Fruit fly (Drosophila melanogaster) whole organism, embryonic: ENCODE results near the gene CG15515.

ENCODE experiments used
- Aef1 ChIP-seq: fragments of 200-800 bp; sonication (Bioruptor generic); IDR thresholded peaks from 3 replicates; pipeline ENCODE4 v1.3.6; 2022; ENCODE audit warnings: missing biosample characterization, missing genetic modification characterization
- CG11093 ChIP-seq: fragments of 200-800 bp; sonication (Bioruptor generic); IDR thresholded peaks from 3 replicates; pipeline ENCODE4 v1.3.6; 2022; ENCODE audit warnings: missing biosample characterization, missing genetic modification characterization
- CG11723 ChIP-seq: fragments of 200-800 bp; sonication (Bioruptor generic); optimal IDR thresholded peaks from 2 replicates; lab custom pipeline; 2017; ENCODE audit warnings: missing biosample characterization, mild to moderate bottlenecking, missing genetic modification characterization
- CG12155 ChIP-seq: fragments of 200-800 bp; sonication (Bioruptor generic); optimal IDR thresholded peaks from 3 replicates; lab custom pipeline; 2016; ENCODE audit warnings: missing biosample characterization, missing genetic modification characterization
- CG14965 ChIP-seq: fragments of 200-800 bp; sonication (Bioruptor generic); optimal IDR thresholded peaks from 2 replicates; lab custom pipeline; 2016; ENCODE audit warnings: missing biosample characterization, missing genetic modification characterization, borderline replicate concordance
- CG17359 ChIP-seq: fragments of 200-800 bp; sonication (Bioruptor generic); optimal IDR thresholded peaks from 3 replicates; lab custom pipeline; 2018; ENCODE audit warnings: missing biosample characterization, mild to moderate bottlenecking, missing genetic modification characterization, moderate library complexity
- CG17385 ChIP-seq: fragments of 200-800 bp; sonication (Bioruptor generic); optimal IDR thresholded peaks from 3 replicates; lab custom pipeline; 2018; ENCODE audit warnings: missing biosample characterization, mild to moderate bottlenecking, missing genetic modification characterization
- CG17912 ChIP-seq: fragments of 200-800 bp; sonication (Bioruptor generic); optimal IDR thresholded peaks from 2 replicates; lab custom pipeline; 2018; ENCODE audit warnings: missing biosample characterization, mild to moderate bottlenecking, missing genetic modification characterization
- CG2129 ChIP-seq: fragments of 200-800 bp; sonication (Bioruptor generic); IDR thresholded peaks from 2 replicates; pipeline ENCODE4 v1.3.6; 2022; ENCODE audit warnings: missing biosample characterization, missing genetic modification characterization; ENCODE audit not compliant: partially characterized antibody
- CG31441 ChIP-seq: fragments of 200-800 bp; sonication (Bioruptor generic); IDR thresholded peaks from 2 replicates; pipeline ENCODE4 v1.3.6; 2022; ENCODE audit warnings: missing biosample characterization, missing genetic modification characterization
- CG32532 ChIP-seq: fragments of 200-800 bp; sonication (Bioruptor generic); IDR thresholded peaks from 2 replicates; pipeline ENCODE4 v1.3.6; 2022; ENCODE audit warnings: missing biosample characterization, missing genetic modification characterization
- CG34422 ChIP-seq: fragments of 200-800 bp; sonication (Bioruptor generic); IDR thresholded peaks from 3 replicates; pipeline ENCODE4 v1.3.6; 2022; ENCODE audit warnings: missing biosample characterization, missing genetic modification characterization
- CG9215 ChIP-seq: fragments of 200-800 bp; sonication (Bioruptor generic); IDR thresholded peaks from 2 replicates; pipeline ENCODE4 v1.3.6; 2022; ENCODE audit warnings: missing biosample characterization, missing genetic modification characterization
- CTCF ChIP-seq: fragments of 200-800 bp; sonication (Bioruptor generic); optimal IDR thresholded peaks from 2 replicates; lab custom pipeline; 2017; ENCODE audit warnings: missing biosample characterization, mild to moderate bottlenecking, missing genetic modification characterization, moderate library complexity
- Camta ChIP-seq: fragments of 200-800 bp; sonication (Bioruptor generic); optimal IDR thresholded peaks from 2 replicates; lab custom pipeline; 2016; ENCODE audit warnings: missing biosample characterization, missing genetic modification characterization
- CkIIα-i1 ChIP-seq: fragments of 200-800 bp; sonication (Bioruptor generic); IDR thresholded peaks from 2 replicates; pipeline ENCODE4 v1.3.6; 2022; ENCODE audit warnings: missing biosample characterization, missing genetic modification characterization
- Deaf1 ChIP-seq: fragments of 200-800 bp; optimal IDR thresholded peaks from 3 replicates; lab custom pipeline; 2019; ENCODE audit warnings: missing biosample characterization, mild to moderate bottlenecking, missing genetic modification characterization, moderate library complexity
- Dip3 ChIP-seq: fragments of 200-800 bp; sonication (Bioruptor generic); optimal IDR thresholded peaks from 3 replicates; lab custom pipeline; 2016; ENCODE audit warnings: missing biosample characterization, missing genetic modification characterization
- Gsc ChIP-seq: fragments of 200-800 bp; sonication (Bioruptor generic); IDR thresholded peaks from 2 replicates; pipeline ENCODE4 v1.3.6; 2022; ENCODE audit warnings: missing biosample characterization, missing genetic modification characterization
- Hr39 ChIP-seq: fragments of >200 bp; optimal IDR thresholded peaks from 2 replicates; lab custom pipeline; 2017
- MTF-1 ChIP-seq: fragments of 200-800 bp; sonication (Bioruptor generic); optimal IDR thresholded peaks from 2 replicates; lab custom pipeline; 2018; ENCODE audit warnings: missing biosample characterization, mild to moderate bottlenecking, missing genetic modification characterization, borderline replicate concordance
- Mad ChIP-seq: fragments of 200-800 bp; sonication (Bioruptor generic); optimal IDR thresholded peaks from 2 replicates; lab custom pipeline; 2016; ENCODE audit warnings: missing biosample characterization, missing genetic modification characterization
- Nf-YA ChIP-seq: fragments of 200-800 bp; sonication (Bioruptor generic); IDR thresholded peaks from 2 replicates; pipeline ENCODE4 v1.3.6; 2022; ENCODE audit warnings: missing biosample characterization, missing genetic modification characterization
- Optix ChIP-seq: fragments of 200-800 bp; sonication (Bioruptor generic); IDR thresholded peaks from 3 replicates; pipeline ENCODE4 v1.3.6; 2022; ENCODE audit warnings: missing biosample characterization, missing genetic modification characterization
- Xbp1 ChIP-seq: fragments of 200-800 bp; sonication (Bioruptor generic); optimal IDR thresholded peaks from 3 replicates; lab custom pipeline; 2016; ENCODE audit warnings: missing biosample characterization, mild to moderate bottlenecking, missing genetic modification characterization
- bbx ChIP-seq: fragments of 200-800 bp; sonication (Bioruptor generic); IDR thresholded peaks from 2 replicates; pipeline ENCODE4 v1.3.6; 2022; ENCODE audit warnings: missing biosample characterization, missing genetic modification characterization; ENCODE audit not compliant: partially characterized antibody
- btn ChIP-seq: fragments of 200-800 bp; sonication (Bioruptor generic); optimal IDR thresholded peaks from 2 replicates; lab custom pipeline; 2016; ENCODE audit warnings: missing biosample characterization, missing genetic modification characterization
- chn ChIP-seq: fragments of 200-800 bp; sonication (Bioruptor generic); optimal IDR thresholded peaks from 2 replicates; lab custom pipeline; 2016; ENCODE audit warnings: missing biosample characterization, missing genetic modification characterization
- ci ChIP-seq: fragments of 200-800 bp; sonication (Bioruptor generic); IDR thresholded peaks from 3 replicates; pipeline ENCODE4 v1.3.6; 2022; ENCODE audit warnings: missing biosample characterization, missing genetic modification characterization
- crc ChIP-seq: fragments of 200-800 bp; sonication (Bioruptor generic); optimal IDR thresholded peaks from 2 replicates; lab custom pipeline; 2016; ENCODE audit warnings: missing biosample characterization, missing genetic modification characterization
- emc ChIP-seq: fragments of 200-800 bp; sonication (Bioruptor generic); optimal IDR thresholded peaks from 2 replicates; lab custom pipeline; 2016; ENCODE audit warnings: missing biosample characterization, missing genetic modification characterization
- gsb-n ChIP-seq: fragments of 200-800 bp; sonication (Bioruptor generic); optimal IDR thresholded peaks from 3 replicates; lab custom pipeline; 2018; ENCODE audit warnings: missing biosample characterization, mild to moderate bottlenecking, missing genetic modification characterization
- odd ChIP-seq: fragments of 200-800 bp; sonication (Bioruptor generic); optimal IDR thresholded peaks from 2 replicates; lab custom pipeline; 2017; ENCODE audit warnings: missing biosample characterization, mild to moderate bottlenecking, missing genetic modification characterization
- onecut ChIP-seq: fragments of 200-800 bp; sonication (Bioruptor generic); IDR thresholded peaks from 2 replicates; pipeline ENCODE4 v1.3.6; 2022; ENCODE audit warnings: missing biosample characterization, missing genetic modification characterization
- pan ChIP-seq, 4 experiments: fragments of >200 bp in 3 of 4; fragments of 200-800 bp in 1 of 4; sonication (Bioruptor generic) in 1 of 4; optimal IDR thresholded peaks in 3 of 4; IDR thresholded peaks in 1 of 4; 2 replicates each; pipeline versions ENCODE4 v1.3.6 to Lab custom; 2017 to 2022; ENCODE audit warnings: missing biosample characterization in 2 of 4, missing genetic modification characterization in 2 of 4, mixed read lengths in 1 of 4
- peb ChIP-seq: fragments of 200-800 bp; sonication (Bioruptor generic); IDR thresholded peaks from 2 replicates; pipeline ENCODE4 v1.3.6; 2022; ENCODE audit warnings: missing biosample characterization, missing genetic modification characterization
- slp2 ChIP-seq: fragments of 200-800 bp; sonication (Bioruptor generic); optimal IDR thresholded peaks from 2 replicates; lab custom pipeline; 2016; ENCODE audit warnings: missing biosample characterization, missing genetic modification characterization
- so ChIP-seq: fragments of 200-800 bp; sonication (Bioruptor generic); IDR thresholded peaks from 3 replicates; pipeline ENCODE4 v1.3.6; 2022; ENCODE audit warnings: missing biosample characterization, missing genetic modification characterization
- stc ChIP-seq: fragments of 200-800 bp; sonication (Bioruptor generic); IDR thresholded peaks from 2 replicates; pipeline ENCODE4 v1.3.6; 2022; ENCODE audit warnings: missing biosample characterization, missing genetic modification characterization
- unpg ChIP-seq: fragments of 200-800 bp; sonication (Bioruptor generic); optimal IDR thresholded peaks from 3 replicates; lab custom pipeline; 2018; ENCODE audit warnings: missing biosample characterization, mild to moderate bottlenecking, missing genetic modification characterization, moderate library complexity
- vnd ChIP-seq: fragments of 200-800 bp; sonication (Bioruptor generic); IDR thresholded peaks from 3 replicates; pipeline ENCODE4 v1.3.6; 2022; ENCODE audit warnings: missing biosample characterization, missing genetic modification characterization; ENCODE audit not compliant: partially characterized antibody
- zf30C ChIP-seq: fragments of 200-800 bp; sonication (Bioruptor generic); optimal IDR thresholded peaks from 3 replicates; lab custom pipeline; 2018; ENCODE audit warnings: missing biosample characterization, mild to moderate bottlenecking, missing genetic modification characterization

Gene CG15515

DNA sequence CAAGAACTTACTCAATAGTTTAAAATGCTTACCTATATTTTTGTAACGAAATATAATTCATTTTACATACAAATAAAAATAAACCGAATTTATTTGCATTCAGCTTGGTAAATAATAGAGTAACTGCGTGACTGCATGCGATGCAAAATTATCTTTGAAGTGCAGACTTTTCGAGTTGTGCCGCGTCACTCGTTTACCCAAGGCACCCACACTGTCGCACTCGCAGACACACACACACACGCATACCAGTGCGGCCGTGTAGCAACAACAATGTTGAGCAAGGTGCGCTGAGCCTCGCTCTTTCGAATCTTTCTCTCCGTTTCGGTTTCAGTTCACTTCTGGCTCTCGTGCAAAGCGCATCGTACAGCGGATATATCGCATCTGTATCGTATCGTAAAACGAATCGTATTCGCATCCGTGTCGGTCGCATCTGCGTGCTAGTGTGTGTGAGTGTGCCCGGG lies 28.5 kb upstream of the CG15515 start, which contains the start of gene CG31038 (continued):
- TF ChIP-seq slp2 (no peak), emc (GFP tag; lab: Kevin White, UChicago) (no peak), pan (optimal IDR thresholded peaks at IDR 0.05; lab: Kevin White, UChicago) (no peak), pan (GFP tag; optimal IDR thresholded peaks at IDR 0.05 in 1 of 2, IDR thresholded peaks at IDR 0.05 in 1 of 2) (peak in 1 of 2 experiments; percentile 62), peb (no peak), Hr39 (lab: Kevin White, UChicago) (no peak), odd (GFP tag; lab: Kevin White, UChicago) (no peak), CG9215 (GFP tag; lab: Robert Waterston, UW) (no peak), Dip3 (no peak), CG17359 (tag; lab: Kevin White, UChicago) (peak; percentile 22), crc (GFP tag; lab: Kevin White, UChicago) (no peak), stc (GFP tag; lab: Robert Waterston, UW) (0 out of 2 replicates have a peak, but pooled peaks have one; percentile 17), vnd (GFP tag; lab: Robert Waterston, UW) (no peak), CkIIα-i1 (GFP tag; lab: Robert Waterston, UW) (no peak), Aef1 (GFP tag; lab: Robert Waterston, UW) (peak; percentile 66), CG17385 (peak; percentile 14), CG2129 (GFP tag; lab: Robert Waterston, UW) (no peak), gsb-n (peak; percentile 36), CG11723 (peak; percentile 38), CG11093 (GFP tag; lab: Robert Waterston, UW) (no peak), CTCF (GFP tag; lab: Kevin White, UChicago) (no peak), Xbp1 (GFP tag; lab: Kevin White, UChicago) (no peak), btn (GFP tag; lab: Kevin White, UChicago) (no peak), CG32532 (GFP tag; lab: Robert Waterston, UW) (0 out of 2 replicates have a peak, but pooled peaks have one; percentile 15), unpg (no peak), bbx (GFP tag; lab: Robert Waterston, UW) (peak; percentile 69), zf30C (GFP tag; lab: Kevin White, UChicago) (no peak), Optix (GFP tag; lab: Robert Waterston, UW) (0 out of 3 replicates have a peak, but pooled peaks have one; percentile 26), chn (GFP tag; lab: Kevin White, UChicago) (peak; percentile 26), CG34422 (GFP tag; lab: Robert Waterston, UW) (peak; percentile 71; the same call in 1 of the 3 replicates), ci (peak; percentile 84; the same call in 2 of the 3 replicates), so (peak; percentile 75; the same call in 2 of the 3 replicates), CG31441 (GFP tag; lab: Robert Waterston, UW) (peak; percentile 24), Nf-YA (GFP tag; lab: Robert Waterston, UW) (no peak), onecut (GFP tag; lab: Robert Waterston, UW) (no peak; the same call in 1 of the 2 replicates), Gsc (GFP tag; lab: Robert Waterston, UW) (no peak), CG14965 (GFP tag; lab: Kevin White, UChicago) (no peak), CG12155 (GFP tag; lab: Kevin White, UChicago) (no peak), Deaf1 (tag; lab: Kevin White, UChicago) (peak; percentile 78), Mad (GFP tag; lab: Kevin White, UChicago) (no peak), Camta (no peak), CG17912 (GFP tag; lab: Kevin White, UChicago) (no peak), MTF-1 (GFP tag; lab: Kevin White, UChicago) (peak; percentile 40)
